Fruit fly (Drosophila melanogaster) whole organism: ENCODE results near the gene Pi3K92E.

Source experiments
- CG8478 ChIP-seq: fragments of >200 bp; optimal IDR thresholded peaks from 2 replicates; lab custom pipeline; 2018; ENCODE audit warnings: inconsistent platforms
- Dll ChIP-seq: fragments of >200 bp; optimal IDR thresholded peaks from 2 replicates; lab custom pipeline; 2017
- EcR ChIP-seq, 2 experiments: fragments of >200 bp; optimal IDR thresholded peaks; 2 replicates each; lab custom pipeline; 2017; ENCODE audit warnings: missing biosample characterization in 2 of 2, missing genetic modification characterization in 2 of 2, missing genetic modification reagents in 2 of 2
- pan ChIP-seq: fragments of >200 bp; optimal IDR thresholded peaks from 2 replicates; lab custom pipeline; 2017
- psq ChIP-seq: fragments of >200 bp; optimal IDR thresholded peaks from 2 replicates; lab custom pipeline; 2017
- usp ChIP-seq: fragments of >200 bp; optimal IDR thresholded peaks from 2 replicates; lab custom pipeline; 2017; ENCODE audit warnings: missing biosample characterization, missing genetic modification characterization, mixed read lengths

Gene Pi3K92E

dm6 chr3R:20622297-20623168 lies 12.0 kb downstream of the Pi3K92E start:
- no peak for TF ChIP-seq Dll (lab: Kevin White, UChicago)
- TF ChIP-seq EcR (GFP tag; optimal IDR thresholded peaks at IDR 0.05; lab: Kevin White, UChicago), result no peak
- no peak for TF ChIP-seq psq (lab: Kevin White, UChicago)
- no peak for TF ChIP-seq usp
- TF ChIP-seq CG8478, result no peak
- TF ChIP-seq pan (lab: Kevin White, UChicago), result no peak

- TF ChIP-seq Dll (lab: Kevin White, UChicago), result no peak
These were observed 12.7 kb downstream of the Pi3K92E start, which contains the start of gene H for dm6 chr3R:20621805-20622286. Gene H (plus strand): TSS chr3R:20621938.

dm6 chr3R:20618947-20619346 lies 15.6 kb downstream of the Pi3K92E start:
- TF ChIP-seq usp, result no peak
- no peak for TF ChIP-seq pan (lab: Kevin White, UChicago)
- no peak for TF ChIP-seq psq (lab: Kevin White, UChicago)
- no peak for TF ChIP-seq Dll (lab: Kevin White, UChicago)

dm6 chr3R:20617583-20617982 lies 16.9 kb downstream of the Pi3K92E start, which contains the start of gene CG5466:
Gene CG5466 (plus strand): TSS chr3R:20617883.
- TF ChIP-seq pan (lab: Kevin White, UChicago) (no peak), usp (no peak), Dll (lab: Kevin White, UChicago) (no peak), CG8478 (no peak), EcR (GFP tag; optimal IDR thresholded peaks at IDR 0.05; lab: Kevin White, UChicago) (no peak), psq (lab: Kevin White, UChicago) (no peak)

dm6 chr3R:20616801-20617200 lies 17.7 kb downstream of the Pi3K92E start, which contains the start of gene CG15923:
Gene CG15923 (minus strand): TSS chr3R:20616901.
- TF ChIP-seq EcR (GFP tag; optimal IDR thresholded peaks at IDR 0.05; lab: Kevin White, UChicago) (no peak), psq (lab: Kevin White, UChicago) (no peak)

- no peak for TF ChIP-seq EcR (GFP tag; optimal IDR thresholded peaks at IDR 0.05; lab: Kevin White, UChicago)
- no peak for TF ChIP-seq Dll (lab: Kevin White, UChicago)
- TF ChIP-seq usp, result no peak
- no peak for TF ChIP-seq pan (lab: Kevin White, UChicago)
- no peak for TF ChIP-seq psq (lab: Kevin White, UChicago)
- TF ChIP-seq CG8478, result no peak
These were observed 26.3 kb downstream of the Pi3K92E start for dm6 chr3R:20608199-20608598.

dm6 chr3R:20605562-20606155 lies 28.9 kb downstream of the Pi3K92E start:
- TF ChIP-seq usp, result no peak
- no peak for TF ChIP-seq pan (lab: Kevin White, UChicago)
- no peak for TF ChIP-seq psq (lab: Kevin White, UChicago)
- no peak for TF ChIP-seq EcR (GFP tag; optimal IDR thresholded peaks at IDR 0.05; lab: Kevin White, UChicago)
- TF ChIP-seq Dll (lab: Kevin White, UChicago), result no peak
- TF ChIP-seq CG8478, result no peak

dm6 chr3R:20605078-20605477 lies 29.5 kb downstream of the Pi3K92E start:
- TF ChIP-seq usp, result no peak

dm6 chr3R:20604078-20604477 lies 30.5 kb downstream of the Pi3K92E start:
- TF ChIP-seq pan (lab: Kevin White, UChicago) (no peak), CG8478 (no peak), psq (lab: Kevin White, UChicago) (no peak), usp (no peak), Dll (lab: Kevin White, UChicago) (no peak), EcR (GFP tag; optimal IDR thresholded peaks at IDR 0.05; lab: Kevin White, UChicago) (no peak)

dm6 chr3R:20602599-20602998 lies 31.9 kb downstream of the Pi3K92E start:
- TF ChIP-seq psq (lab: Kevin White, UChicago), result no peak
- TF ChIP-seq EcR (GFP tag; optimal IDR thresholded peaks at IDR 0.05; lab: Kevin White, UChicago), result no peak
- TF ChIP-seq CG8478, result no peak
- no peak for TF ChIP-seq usp
- no peak for TF ChIP-seq Dll (lab: Kevin White, UChicago)
- no peak for TF ChIP-seq pan (lab: Kevin White, UChicago)

- TF ChIP-seq EcR (GFP tag; optimal IDR thresholded peaks at IDR 0.05; lab: Kevin White, UChicago) (no peak), usp (no peak), Dll (lab: Kevin White, UChicago) (no peak), CG8478 (no peak), psq (lab: Kevin White, UChicago) (no peak), pan (lab: Kevin White, UChicago) (no peak)
These were observed 34.4 kb downstream of the Pi3K92E start for dm6 chr3R:20600109-20600508.

- TF ChIP-seq pan (lab: Kevin White, UChicago) (no peak), psq (lab: Kevin White, UChicago) (no peak)
These were observed 36.9 kb downstream of the Pi3K92E start for dm6 chr3R:20597407-20598325.
